Fruit fly (Drosophila melanogaster) whole organism, prepupa: ENCODE measurements around the gene CG10600.

ENCODE experiments used
- CG11762 ChIP-seq: fragments of 200-800 bp; sonication (Bioruptor generic); optimal IDR thresholded peaks from 3 replicates; lab custom pipeline; 2016; ENCODE audit warnings: missing biosample characterization, missing genetic modification characterization; ENCODE audit not compliant: insufficient read depth
- CG6792 ChIP-seq: fragments of 200-800 bp; sonication (Bioruptor generic); optimal IDR thresholded peaks from 3 replicates; lab custom pipeline; 2016; ENCODE audit warnings: missing biosample characterization, missing genetic modification characterization
- CG7368 ChIP-seq: fragments of 200-800 bp; sonication (Bioruptor generic); optimal IDR thresholded peaks from 3 replicates; lab custom pipeline; 2016; ENCODE audit warnings: missing biosample characterization, missing genetic modification characterization
- Eip75B ChIP-seq: fragments of 200-800 bp; sonication (Bioruptor generic); optimal IDR thresholded peaks from 3 replicates; lab custom pipeline; 2016; ENCODE audit warnings: missing biosample characterization, missing genetic modification characterization
- Ets21C ChIP-seq: fragments of 200-800 bp; sonication (Bioruptor generic); optimal IDR thresholded peaks from 3 replicates; lab custom pipeline; 2016; ENCODE audit warnings: missing biosample characterization, missing genetic modification characterization
- Met ChIP-seq: fragments of 200-800 bp; sonication (Bioruptor generic); optimal IDR thresholded peaks from 3 replicates; lab custom pipeline; 2016; ENCODE audit warnings: missing biosample characterization, missing genetic modification characterization
- cyc ChIP-seq: fragments of 200-800 bp; sonication (Bioruptor generic); optimal IDR thresholded peaks from 3 replicates; lab custom pipeline; 2016; ENCODE audit warnings: missing biosample characterization, missing genetic modification characterization
- lz ChIP-seq: fragments of 200-800 bp; sonication (Bioruptor generic); optimal IDR thresholded peaks from 3 replicates; lab custom pipeline; 2016; ENCODE audit warnings: missing biosample characterization, missing genetic modification characterization
- pdm3 ChIP-seq: fragments of 200-800 bp; sonication (Bioruptor generic); optimal IDR thresholded peaks from 3 replicates; lab custom pipeline; 2016; ENCODE audit warnings: missing biosample characterization, missing genetic modification characterization
- svp ChIP-seq: fragments of 200-800 bp; sonication (Bioruptor generic); peaks from one replicate; lab custom pipeline; 2016; ENCODE audit warnings: missing biosample characterization, missing genetic modification characterization

DNA sequence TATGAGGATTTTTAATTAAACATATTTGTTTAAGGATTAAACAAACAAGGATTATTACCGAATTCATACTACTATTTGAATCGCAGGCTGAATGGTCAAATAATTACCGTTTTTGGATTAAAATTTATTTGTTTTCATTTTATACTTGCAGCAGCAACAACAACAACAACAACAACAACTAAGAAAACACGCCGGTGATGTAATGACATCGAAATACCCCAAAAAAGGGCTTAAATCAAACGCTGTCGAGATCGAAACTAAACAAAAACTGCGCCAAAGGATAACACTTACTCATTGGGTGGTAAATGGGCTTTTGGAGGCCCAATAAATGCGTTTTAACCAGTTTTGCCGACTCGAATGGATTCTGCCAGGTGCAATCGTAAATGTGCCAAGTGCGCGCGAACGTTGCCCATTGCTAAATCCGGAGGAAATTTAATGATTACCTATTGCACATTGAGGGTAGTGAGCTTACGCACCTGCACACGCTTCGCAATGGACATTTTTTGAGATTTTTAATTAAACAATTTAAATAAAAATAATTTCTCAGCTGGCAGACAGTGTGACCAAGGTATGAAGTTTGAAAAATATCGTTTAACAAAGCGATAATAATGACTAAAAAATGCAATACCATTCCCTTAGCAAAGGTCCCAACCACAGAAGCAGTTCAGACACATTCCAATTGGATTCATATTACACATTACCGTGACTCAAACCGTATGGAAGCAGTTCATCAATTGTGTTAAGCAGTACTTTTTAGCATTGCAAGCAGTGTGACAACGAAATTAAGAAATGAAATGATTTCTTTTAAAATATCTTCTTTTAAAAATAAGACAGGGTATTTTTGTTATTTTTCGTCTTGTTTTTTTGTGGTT is 19.4 kb upstream of the CG10600 start, which contains the start of the genes CG10602 and mRpL13:
- TF ChIP-seq svp (GFP tag; lab: Kevin White, UChicago) (no peak), Met (GFP tag; lab: Kevin White, UChicago) (no peak), Ets21C (no peak), CG6792 (GFP tag; lab: Kevin White, UChicago) (no peak), Eip75B (no peak), cyc (no peak), CG7368 (GFP tag; lab: Kevin White, UChicago) (no peak), CG11762 (GFP tag; lab: Kevin White, UChicago) (no peak), pdm3 (GFP tag; lab: Kevin White, UChicago) (no peak), lz (GFP tag; lab: Kevin White, UChicago) (no peak)
